Fruit fly (Drosophila melanogaster) S2 (cell line): ENCODE measurements around the gene Etl1.
A peak's percentile ranks its signal among the peaks of the same experiment; 100 is the strongest.

Source experiments
- CG8478 ChIP-seq: fragments of >200 bp; optimal IDR thresholded peaks from 2 replicates; lab custom pipeline; 2018
- CTCF ChIP-seq, 2 experiments: fragments of >200 bp; optimal IDR thresholded peaks; 2 replicates each; lab custom pipeline; 2018

Etl1 gene

DNA sequence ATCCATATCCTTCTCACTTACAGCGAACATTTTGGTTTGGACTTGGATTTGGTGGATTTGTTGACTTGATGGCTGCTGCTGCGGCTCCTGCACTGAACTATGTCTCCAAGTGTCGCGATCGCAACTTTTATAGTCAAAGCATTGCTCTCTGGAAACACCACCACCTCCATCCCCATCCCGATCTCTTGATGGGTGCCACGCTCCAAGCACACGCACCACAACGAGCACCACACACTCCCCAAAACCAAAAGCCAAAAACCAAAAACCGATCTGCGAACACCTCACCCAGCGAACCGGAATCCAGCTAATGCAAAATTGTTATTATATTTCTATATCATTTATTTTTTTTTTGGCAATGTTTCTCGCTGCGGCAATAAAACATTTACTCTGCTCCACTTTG is 20.7 kb upstream of the Etl1 start, which contains the start of gene Cpr30F:
Cpr30F (minus strand) TSS at position 101 of the 400 bp plus-strand sequence.
- TF ChIP-seq CG8478 (no peak), CTCF (optimal IDR thresholded peaks at IDR 0.05; lab: Kevin White, UChicago) (no peak)

DNA sequence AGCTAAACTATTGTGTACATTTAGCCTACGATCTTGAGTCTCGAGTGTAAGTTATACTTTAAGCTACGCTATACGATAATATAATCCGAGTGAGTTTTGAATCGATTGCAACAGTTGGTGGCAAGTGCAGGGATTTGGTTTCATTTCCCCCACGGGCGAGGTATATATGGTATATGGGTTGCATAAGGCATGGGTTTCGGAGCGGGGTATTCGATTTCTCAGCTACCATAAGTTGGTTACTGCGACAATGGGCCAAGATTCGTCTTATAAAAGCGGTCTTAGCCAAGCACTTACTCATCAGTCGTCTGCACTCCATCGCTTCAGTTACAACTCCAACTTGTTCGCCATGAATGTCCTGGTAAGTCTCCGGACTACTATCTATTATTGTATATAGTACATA is 17.9 kb upstream of the Etl1 start, which contains the start of gene CG42367:
CG42367 (plus strand) TSS at position 301 of the 400 bp plus-strand sequence.
- no peak for TF ChIP-seq CG8478
- TF ChIP-seq CTCF (optimal IDR thresholded peaks at IDR 0.05; lab: Kevin White, UChicago): no peak

DNA sequence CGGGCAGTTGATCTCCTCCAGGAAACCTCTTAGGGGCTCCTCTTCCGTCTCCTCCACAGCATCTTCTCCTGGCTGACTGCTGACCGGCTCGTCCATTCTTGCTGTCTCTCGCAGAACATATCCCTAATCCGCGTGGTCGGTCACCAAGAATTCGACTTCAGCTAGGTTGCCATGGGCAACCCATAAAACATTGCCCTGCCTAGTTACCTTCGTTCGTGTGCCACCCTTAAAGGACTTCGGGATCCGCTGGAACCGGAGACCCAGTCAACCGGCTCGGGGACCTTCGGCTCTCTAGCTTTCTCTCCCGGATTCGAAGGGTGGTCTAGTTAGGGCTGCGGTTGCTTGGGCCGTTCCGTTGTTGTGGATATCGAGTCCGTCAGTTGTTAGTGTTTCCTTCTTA is 12.4 kb upstream of the Etl1 start, which contains the start of the genes TbCMF46 and CG42366:
TbCMF46 (minus strand) TSS at position 101 of the 400 bp plus-strand sequence.
CG42366 (plus strand) TSS at position 397 of the 400 bp plus-strand sequence.
- TF ChIP-seq CG8478 (no peak), CTCF (optimal IDR thresholded peaks at IDR 0.05; lab: Kevin White, UChicago) (no peak)

- TF ChIP-seq CTCF (optimal IDR thresholded peaks at IDR 0.05; lab: Kevin White, UChicago): no peak
- no peak for TF ChIP-seq CG8478
Observed at dm6 chr2L:9921401-9921800, 9.0 kb upstream of the Etl1 start, which contains the start of gene CG4592. CG4592 (plus strand) TSS chr2L:9921633.

dm6 chr2L:9919949-9920348 is 7.5 kb upstream of the Etl1 start, which contains the start of gene CG4594:
CG4594 (plus strand) TSS chr2L:9920160.
- TF ChIP-seq CTCF (optimal IDR thresholded peaks at IDR 0.05; lab: Kevin White, UChicago) (no peak), CG8478 (no peak)

dm6 chr2L:9919218-9919617 is 6.8 kb upstream of the Etl1 start:
- TF ChIP-seq CTCF (optimal IDR thresholded peaks at IDR 0.05; lab: Kevin White, UChicago) (no peak), CG8478 (no peak)

dm6 chr2L:9918020-9918959 is 5.9 kb upstream of the Etl1 start, which contains the start of the genes CG5885 and CG4598:
CG5885 (minus strand) TSS chr2L:9918330.
CG4598 (plus strand) TSS chr2L:9918618.
- TF ChIP-seq CTCF (optimal IDR thresholded peaks at IDR 0.05; lab: Kevin White, UChicago) (peak in 1 of 2 experiments; percentile 29), CG8478 (no peak)

- TF ChIP-seq CTCF (optimal IDR thresholded peaks at IDR 0.05; lab: Kevin White, UChicago) (no peak), CG8478 (no peak)
Observed at dm6 chr2L:9915011-9915850, 2.8 kb upstream of the Etl1 start, which contains the start of gene yip2. yip2 (plus strand) TSS chr2L:9915253.

DNA sequence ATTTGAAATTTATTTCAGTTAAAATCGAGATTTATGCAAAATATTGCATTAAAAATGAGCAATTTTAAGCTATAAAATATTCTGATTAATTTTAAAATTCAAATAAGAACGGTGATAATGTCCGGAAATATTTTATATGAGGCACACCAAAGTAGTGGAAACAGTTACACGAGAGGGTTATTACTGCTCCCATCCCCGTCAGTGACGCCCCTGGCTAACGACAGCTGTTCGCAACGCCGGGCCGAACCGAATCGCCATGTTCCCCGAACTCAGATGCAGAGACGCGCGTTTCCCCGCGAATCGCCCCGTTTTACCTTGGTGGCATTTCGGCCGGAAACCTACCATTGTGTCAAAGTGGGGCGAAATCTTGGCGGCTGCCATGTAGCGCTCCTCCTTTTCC is 625 bp downstream of the Etl1 start:
- TF ChIP-seq CG8478 (no peak), CTCF (optimal IDR thresholded peaks at IDR 0.05; lab: Kevin White, UChicago) (no peak)

- TF ChIP-seq CG8478: no peak
- no peak for TF ChIP-seq CTCF (optimal IDR thresholded peaks at IDR 0.05; lab: Kevin White, UChicago)
Observed at dm6 chr2L:9908468-9908967, 3.9 kb downstream of the Etl1 start, which contains the start of gene CG13124. CG13124 (minus strand) TSS chr2L:9908633.

dm6 chr2L:9907320-9908256 is 4.8 kb downstream of the Etl1 start:
- TF ChIP-seq CG8478 (no peak), CTCF (optimal IDR thresholded peaks at IDR 0.05; lab: Kevin White, UChicago) (no peak)

- TF ChIP-seq CTCF (optimal IDR thresholded peaks at IDR 0.05; lab: Kevin White, UChicago) (no peak), CG8478 (no peak)
Observed at dm6 chr2L:9906641-9907040, 5.8 kb downstream of the Etl1 start.

- TF ChIP-seq CG8478 (no peak), CTCF (optimal IDR thresholded peaks at IDR 0.05; lab: Kevin White, UChicago) (no peak)
Observed at dm6 chr2L:9903028-9903427, 9.4 kb downstream of the Etl1 start, which contains the start of gene Muc30E. Muc30E (minus strand) TSS chr2L:9903128.

DNA sequence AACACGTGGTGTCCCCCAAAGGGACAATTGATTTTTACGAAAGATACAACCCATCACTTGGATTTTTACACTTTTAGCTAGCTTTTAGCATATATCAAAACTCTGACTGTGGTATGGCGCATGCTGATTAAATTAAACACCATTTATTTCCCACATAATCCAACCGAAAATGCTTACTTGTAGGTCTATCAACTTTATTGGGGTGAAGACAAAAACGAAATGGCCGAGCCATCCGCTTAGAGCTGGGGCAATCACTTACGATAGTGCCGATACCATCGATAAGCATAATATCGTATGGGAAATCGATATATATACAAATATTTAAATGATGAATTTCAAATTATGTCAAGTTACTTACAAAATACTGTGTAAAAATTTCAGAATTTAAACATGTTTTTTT is 15.1 kb downstream of the Etl1 start, which contains the start of gene RpS2:
RpS2 (minus strand) TSS at position 257 of the 400 bp plus-strand sequence.
- TF ChIP-seq CG8478: no peak
- peak in 1 of 2 experiments; percentile 33 for TF ChIP-seq CTCF (optimal IDR thresholded peaks at IDR 0.05; lab: Kevin White, UChicago)
